Worm (Caenorhabditis elegans) whole organism, midembryonic: ENCODE measurements around the gene nlp-68.

Experiments
- ztf-23 ChIP-seq: fragments of 200-800 bp; sonication (Bioruptor generic); IDR thresholded peaks from 2 replicates; pipeline ENCODE4 v1.3.6; 2022; ENCODE audit warnings: missing genetic modification reagents, missing genetic modification characterization, missing compliant biosample characterization
- ztf-29 ChIP-seq: fragments of 200-800 bp; sonication (Bioruptor generic); IDR thresholded peaks from 2 replicates; pipeline ENCODE4 v1.3.6; 2022; ENCODE audit warnings: missing genetic modification reagents, missing genetic modification characterization, missing compliant biosample characterization

- TF ChIP-seq ztf-29 (GFP tag; lab: Robert Waterston, UW) (no peak), ztf-23 (GFP tag; lab: Robert Waterston, UW) (no peak)
Measured at ce11 chrIII:10562542-10562941, 23.6 kb upstream of the nlp-68 start.
